Worm (Caenorhabditis elegans) whole organism, L1 larva: Measurements from ENCODE around the gene F42G2.7.
A peak's percentile ranks its signal among the peaks of the same experiment; 100 is the strongest.

Source experiments
- C04F5.9 ChIP-seq: sonication (generic microtip); optimal IDR thresholded peaks from 2 replicates; lab custom pipeline; 2016; ENCODE audit warnings: missing genetic modification characterization, missing compliant biosample characterization
- C34B4.2 ChIP-seq: sonication (generic microtip); optimal IDR thresholded peaks from 2 replicates; lab custom pipeline; 2017; ENCODE audit warnings: mild to moderate bottlenecking, missing genetic modification characterization, missing compliant biosample characterization
- F16B12.6 ChIP-seq: fragments of 150-350 bp; optimal IDR thresholded peaks from 2 replicates; lab custom pipeline; 2014; ENCODE audit warnings: missing biosample characterization, missing genetic modification characterization
- Y116A8C.19 ChIP-seq: sonication (generic microtip); optimal IDR thresholded peaks from 2 replicates; lab custom pipeline; 2016; ENCODE audit warnings: missing compliant biosample characterization, missing genetic modification characterization, borderline replicate concordance
- aha-1 ChIP-seq: fragments of 150-350 bp; optimal IDR thresholded peaks from 2 replicates; lab custom pipeline; 2014; ENCODE audit warnings: missing biosample characterization, missing genetic modification characterization
- alr-1 ChIP-seq: fragments of 200-800 bp; sonication (Bioruptor generic); optimal IDR thresholded peaks from 2 replicates; lab custom pipeline; 2018; ENCODE audit warnings: borderline replicate concordance, mild to moderate bottlenecking, missing genetic modification characterization, missing compliant biosample characterization
- aly-2 ChIP-seq: fragments of 150-350 bp; optimal IDR thresholded peaks from 2 replicates; lab custom pipeline; 2014; ENCODE audit warnings: missing biosample characterization, missing genetic modification characterization
- ama-1 ChIP-seq: fragments of 150-350 bp; optimal IDR thresholded peaks from 2 replicates; lab custom pipeline; 2014
- ceh-63 ChIP-seq: fragments of 200-800 bp; sonication (Bioruptor generic); optimal IDR thresholded peaks from 2 replicates; lab custom pipeline; 2018; ENCODE audit warnings: mild to moderate bottlenecking, missing genetic modification characterization, missing compliant biosample characterization
- ceh-82 ChIP-seq, 3 experiments: fragments of 150-350 bp in 1 of 3; sonication (generic microtip) in 2 of 3; optimal IDR thresholded peaks; 2 replicates each; lab custom pipeline; 2014 to 2017; ENCODE audit warnings: missing biosample characterization in 3 of 3, missing genetic modification characterization in 3 of 3
- ceh-88 ChIP-seq: fragments of 200-800 bp; sonication (Bioruptor generic); IDR thresholded peaks from 2 replicates; pipeline ENCODE4 v1.3.6; 2022; ENCODE audit warnings: missing genetic modification characterization, missing compliant biosample characterization
- ceh-90 ChIP-seq: sonication (generic microtip); optimal IDR thresholded peaks from 2 replicates; lab custom pipeline; 2016; ENCODE audit warnings: missing genetic modification characterization, missing compliant biosample characterization
- dsc-1 ChIP-seq: sonication (generic microtip); optimal IDR thresholded peaks from 2 replicates; lab custom pipeline; 2016; ENCODE audit warnings: mild to moderate bottlenecking, missing genetic modification characterization, missing compliant biosample characterization
- efl-1 ChIP-seq, 4 experiments: fragments of 150-350 bp; optimal IDR thresholded peaks in 3 of 4; peaks in 1 of 4; 1 replicate in 1 of 4; 2 replicates in 3 of 4; lab custom pipeline; 2014; ENCODE audit warnings: missing biosample characterization in 2 of 4, missing genetic modification characterization in 2 of 4, missing genetic modification reagents in 2 of 4
- efl-3 ChIP-seq: fragments of 200-800 bp; sonication (Bioruptor generic); optimal IDR thresholded peaks from 2 replicates; lab custom pipeline; 2018; ENCODE audit warnings: mild to moderate bottlenecking, missing genetic modification characterization, missing compliant biosample characterization
- egl-13 ChIP-seq: sonication (generic microtip); optimal IDR thresholded peaks from 2 replicates; lab custom pipeline; 2016; ENCODE audit warnings: missing genotype, missing genetic modification reagents, missing genetic modification characterization, missing compliant biosample characterization
- elt-2 ChIP-seq: sonication (generic microtip); optimal IDR thresholded peaks from 2 replicates; lab custom pipeline; 2016; ENCODE audit warnings: missing genetic modification characterization, mild to moderate bottlenecking, inconsistent platforms, missing compliant biosample characterization, missing genetic modification reagents
- ets-5 ChIP-seq: fragments of 200-800 bp; sonication (Bioruptor generic); IDR thresholded peaks from 2 replicates; pipeline ENCODE4 v1.3.6; 2022; ENCODE audit warnings: missing genetic modification characterization, missing compliant biosample characterization
- fkh-10 ChIP-seq: sonication (generic microtip); optimal IDR thresholded peaks from 2 replicates; lab custom pipeline; 2017; ENCODE audit warnings: missing biosample characterization, missing genetic modification reagents, missing genetic modification characterization
- fkh-8 ChIP-seq: sonication (generic microtip); optimal IDR thresholded peaks from 2 replicates; lab custom pipeline; 2016; ENCODE audit warnings: mild to moderate bottlenecking, missing genetic modification characterization, missing compliant biosample characterization
- fos-1 ChIP-seq: fragments of 150-350 bp; optimal IDR thresholded peaks from 2 replicates; lab custom pipeline; 2014; ENCODE audit warnings: missing biosample characterization, missing genetic modification characterization
- hlh-17 ChIP-seq: fragments of 200-800 bp; sonication (Bioruptor generic); optimal IDR thresholded peaks from 2 replicates; lab custom pipeline; 2018; ENCODE audit warnings: missing genetic modification characterization, mild to moderate bottlenecking, missing compliant biosample characterization, moderate library complexity, borderline replicate concordance
- lin-13 ChIP-seq: fragments of 150-350 bp; optimal IDR thresholded peaks from 2 replicates; lab custom pipeline; 2014; ENCODE audit warnings: missing biosample characterization, missing genetic modification reagents, missing genetic modification characterization
- lin-14 ChIP-seq: fragments of 200-800 bp; sonication (Bioruptor generic); optimal IDR thresholded peaks from 2 replicates; lab custom pipeline; 2018; ENCODE audit warnings: mild to moderate bottlenecking, missing genetic modification characterization, moderate library complexity, missing compliant biosample characterization
- lin-15B ChIP-seq: fragments of 150-350 bp; sonication (generic microtip); optimal IDR thresholded peaks from 3 replicates; lab custom pipeline; 2014; ENCODE audit warnings: missing biosample characterization, missing genetic modification characterization
- lin-35 ChIP-seq, 2 experiments: fragments of 150-350 bp; optimal IDR thresholded peaks; 2 replicates each; lab custom pipeline; 2014; ENCODE audit warnings: missing biosample characterization in 2 of 2, missing genetic modification characterization in 2 of 2, missing genetic modification reagents in 2 of 2
- mab-9 ChIP-seq: fragments of 200-800 bp; sonication (Bioruptor generic); IDR thresholded peaks from 2 replicates; pipeline ENCODE4 v1.3.6; 2022; ENCODE audit warnings: missing genetic modification reagents, missing genetic modification characterization, missing compliant biosample characterization
- mdl-1 ChIP-seq, 2 experiments: fragments of 150-350 bp; optimal IDR thresholded peaks; 2 replicates each; lab custom pipeline; 2014 to 2017; ENCODE audit warnings: missing biosample characterization in 2 of 2, missing genetic modification characterization in 2 of 2, inconsistent platforms in 1 of 2
- mep-1 ChIP-seq: fragments of 150-350 bp; optimal IDR thresholded peaks from 2 replicates; lab custom pipeline; 2014; ENCODE audit warnings: missing biosample characterization, missing genetic modification characterization
- nhr-12 ChIP-seq: sonication (generic microtip); optimal IDR thresholded peaks from 2 replicates; lab custom pipeline; 2017; ENCODE audit warnings: missing biosample characterization, missing genetic modification characterization
- nhr-237 ChIP-seq: fragments of 150-350 bp; optimal IDR thresholded peaks from 2 replicates; lab custom pipeline; 2014; ENCODE audit warnings: missing biosample characterization, missing genetic modification characterization
- nhr-28 ChIP-seq: fragments of 150-350 bp; optimal IDR thresholded peaks from 2 replicates; lab custom pipeline; 2014; ENCODE audit warnings: missing biosample characterization, missing genetic modification characterization
- nhr-47 ChIP-seq: sonication (generic microtip); optimal IDR thresholded peaks from 2 replicates; lab custom pipeline; 2016; ENCODE audit warnings: mild to moderate bottlenecking, missing genetic modification characterization, moderate library complexity, missing compliant biosample characterization
- nhr-71 ChIP-seq: sonication (generic microtip); optimal IDR thresholded peaks from 2 replicates; lab custom pipeline; 2016; ENCODE audit warnings: mild to moderate bottlenecking, missing genetic modification characterization, moderate library complexity, missing compliant biosample characterization
- nhr-76 ChIP-seq: sonication (generic microtip); optimal IDR thresholded peaks from 2 replicates; lab custom pipeline; 2017; ENCODE audit warnings: missing biosample characterization, missing genetic modification characterization
- nhr-77 ChIP-seq: fragments of 150-350 bp; optimal IDR thresholded peaks from 2 replicates; lab custom pipeline; 2014; ENCODE audit warnings: missing biosample characterization, missing genetic modification characterization
- nhr-84 ChIP-seq: sonication (generic microtip); optimal IDR thresholded peaks from 2 replicates; lab custom pipeline; 2017; ENCODE audit warnings: missing biosample characterization, missing genetic modification characterization
- nhr-85 ChIP-seq: sonication (generic microtip); peaks from one replicate; lab custom pipeline; 2016; ENCODE audit warnings: missing genetic modification characterization, inconsistent platforms, missing compliant biosample characterization
- nhr-90 ChIP-seq: sonication (generic microtip); optimal IDR thresholded peaks from 2 replicates; lab custom pipeline; 2016; ENCODE audit warnings: mild to moderate bottlenecking, missing genetic modification characterization, missing compliant biosample characterization; ENCODE audit not compliant: poor library complexity
- pag-3 ChIP-seq: sonication (generic microtip); optimal IDR thresholded peaks from 2 replicates; lab custom pipeline; 2017; ENCODE audit warnings: missing genetic modification characterization, mild to moderate bottlenecking, missing compliant biosample characterization, antibody characterized with exemption, borderline replicate concordance; ENCODE audit not compliant: insufficient read depth
- pax-3 ChIP-seq: fragments of 200-800 bp; sonication (Bioruptor generic); optimal IDR thresholded peaks from 2 replicates; lab custom pipeline; 2018; ENCODE audit warnings: mild to moderate bottlenecking, missing genetic modification characterization, moderate library complexity, missing compliant biosample characterization
- pqm-1 ChIP-seq: sonication (generic microtip); optimal IDR thresholded peaks from 3 replicates; lab custom pipeline; 2017; ENCODE audit warnings: missing biosample characterization, missing genetic modification characterization
- rnt-1 ChIP-seq: sonication (generic microtip); optimal IDR thresholded peaks from 2 replicates; lab custom pipeline; 2016; ENCODE audit warnings: mild to moderate bottlenecking, missing genetic modification characterization, moderate library complexity, missing compliant biosample characterization
- sox-4 ChIP-seq: sonication (generic microtip); optimal IDR thresholded peaks from 2 replicates; lab custom pipeline; 2016; ENCODE audit warnings: missing genetic modification characterization, missing compliant biosample characterization
- sup-37 ChIP-seq: fragments of 200-800 bp; sonication (Bioruptor generic); optimal IDR thresholded peaks from 2 replicates; lab custom pipeline; 2018; ENCODE audit warnings: mild to moderate bottlenecking, missing genetic modification characterization, missing compliant biosample characterization
- tbx-2 ChIP-seq: sonication (generic microtip); optimal IDR thresholded peaks from 2 replicates; lab custom pipeline; 2016; ENCODE audit warnings: missing genetic modification characterization, missing compliant biosample characterization
- unc-130 ChIP-seq: fragments of 150-350 bp; optimal IDR thresholded peaks from 2 replicates; lab custom pipeline; 2017; ENCODE audit warnings: missing biosample characterization, missing genetic modification characterization, inconsistent platforms
- unc-62 ChIP-seq: fragments of 150-350 bp; optimal IDR thresholded peaks from 2 replicates; lab custom pipeline; 2014; ENCODE audit warnings: missing biosample characterization, missing genetic modification reagents, missing genetic modification characterization
- unc-86 ChIP-seq: sonication (generic microtip); optimal IDR thresholded peaks from 2 replicates; lab custom pipeline; 2016; ENCODE audit warnings: missing genetic modification characterization, missing compliant biosample characterization
- vab-15 ChIP-seq: sonication (generic microtip); optimal IDR thresholded peaks from 2 replicates; lab custom pipeline; 2017; ENCODE audit warnings: missing genotype, mild to moderate bottlenecking, missing genetic modification characterization, missing compliant biosample characterization
- xbp-1 ChIP-seq: sonication (generic microtip); optimal IDR thresholded peaks from 2 replicates; lab custom pipeline; 2016; ENCODE audit warnings: missing genetic modification characterization, missing compliant biosample characterization
- ztf-11 ChIP-seq, 2 experiments: sonication (generic microtip); optimal IDR thresholded peaks; 2 replicates each; lab custom pipeline; 2016 to 2017; ENCODE audit warnings: missing genetic modification characterization in 2 of 2, missing biosample characterization in 1 of 2, missing compliant biosample characterization in 1 of 2
- ztf-4 ChIP-seq: fragments of 150-350 bp; optimal IDR thresholded peaks from 2 replicates; lab custom pipeline; 2014; ENCODE audit warnings: missing biosample characterization, missing genetic modification characterization

F42G2.7 gene

ce11 chrII:2450990-2451389 lies 33.0 kb downstream of the F42G2.7 start (continued):
- peak; percentile 89 for TF ChIP-seq ceh-90 (tag; lab: Kevin White, UChicago)
- TF ChIP-seq sox-4 (tag; lab: Kevin White, UChicago): peak; percentile 19
- no peak for TF ChIP-seq ceh-63 (GFP tag; lab: Kevin White, UChicago)
- peak; percentile 74 for TF ChIP-seq nhr-71 (tag; lab: Kevin White, UChicago)
- TF ChIP-seq egl-13 (tag; lab: Kevin White, UChicago): peak; percentile 12
- TF ChIP-seq elt-2: peak; percentile 24
- TF ChIP-seq hlh-17: no peak
- TF ChIP-seq ceh-88: no peak
- peak in 1 of 2 experiments; percentile 68 for TF ChIP-seq ztf-11 (tag; optimal IDR thresholded peaks at IDR 0.05; lab: Kevin White, UChicago)
- peak; percentile 34 for TF ChIP-seq fkh-8 (tag; lab: Kevin White, UChicago)
- peak; percentile 29 for TF ChIP-seq aly-2 (tag; lab: Kevin White, UChicago)
- peak; percentile 19 for TF ChIP-seq C04F5.9 (tag; lab: Kevin White, UChicago)
- TF ChIP-seq Y116A8C.19 (tag; lab: Kevin White, UChicago): no peak
- no peak for TF ChIP-seq C34B4.2 (tag; lab: Kevin White, UChicago)
- TF ChIP-seq efl-1 (optimal IDR thresholded peaks at IDR 0.05; lab: Kevin White, UChicago): peak; percentile 89 to 91
- TF ChIP-seq efl-1 (GFP tag; optimal IDR thresholded peaks at IDR 0.05 in 1 of 2; lab: Kevin White, UChicago): peak; percentile 89 to 98
- peak in 2 of 3 experiments; percentile 24 to 31 for TF ChIP-seq ceh-82 (tag; optimal IDR thresholded peaks at IDR 0.05; lab: Kevin White, UChicago)
- TF ChIP-seq lin-13: peak; percentile 27
- no peak for TF ChIP-seq nhr-12 (tag; lab: Kevin White, UChicago)
- no peak for TF ChIP-seq sup-37 (GFP tag; lab: Kevin White, UChicago)
- TF ChIP-seq unc-86: peak; percentile 2
- peak; percentile 55 for TF ChIP-seq dsc-1 (tag; lab: Kevin White, UChicago)
- TF ChIP-seq nhr-90 (tag; lab: Kevin White, UChicago): peak; percentile 75
- peak; percentile 49 for TF ChIP-seq xbp-1 (tag; lab: Kevin White, UChicago)
- peak; percentile 51 for TF ChIP-seq mep-1
- peak; percentile 93 for TF ChIP-seq rnt-1
- peak; percentile 88 to 89 for TF ChIP-seq lin-35 (GFP tag; optimal IDR thresholded peaks at IDR 0.05; lab: Kevin White, UChicago)
- no peak for TF ChIP-seq nhr-28 (tag; lab: Kevin White, UChicago)
- peak; percentile 46 for TF ChIP-seq lin-14
- TF ChIP-seq lin-15B (tag; lab: Kevin White, UChicago): peak; percentile 22
- TF ChIP-seq vab-15: no peak
- no peak for TF ChIP-seq pag-3 (tag; lab: Kevin White, UChicago)
- no peak for TF ChIP-seq ztf-4
- TF ChIP-seq ama-1 (lab: Kevin White, UChicago): no peak
- TF ChIP-seq nhr-237 (tag; lab: Kevin White, UChicago): no peak
- no peak for TF ChIP-seq unc-130
- no peak for TF ChIP-seq pqm-1
- no peak for TF ChIP-seq nhr-76 (tag; lab: Kevin White, UChicago)
- TF ChIP-seq mab-9 (GFP tag; lab: Robert Waterston, UW): peak; percentile 43; the same call in 1 of the 2 replicates
- TF ChIP-seq ets-5 (GFP tag; lab: Robert Waterston, UW): no peak
- TF ChIP-seq nhr-84: no peak
- no peak for TF ChIP-seq nhr-77 (tag; lab: Kevin White, UChicago)
- TF ChIP-seq efl-3 (GFP tag; lab: Kevin White, UChicago): no peak
- peak; percentile 69 for TF ChIP-seq nhr-47 (tag; lab: Kevin White, UChicago)
- TF ChIP-seq nhr-85 (tag; lab: Kevin White, UChicago): peak; percentile 81
- peak; percentile 67 for TF ChIP-seq pax-3
- no peak for TF ChIP-seq unc-62 (GFP tag; lab: Kevin White, UChicago)
- no peak for TF ChIP-seq fos-1 (tag; lab: Kevin White, UChicago)
- TF ChIP-seq tbx-2: peak; percentile 67
- no peak for TF ChIP-seq fkh-10 (GFP tag; lab: Kevin White, UChicago)
- no peak for TF ChIP-seq F16B12.6 (tag; lab: Kevin White, UChicago)
- no peak for TF ChIP-seq mdl-1 (tag; optimal IDR thresholded peaks at IDR 0.05; lab: Kevin White, UChicago)
- no peak for TF ChIP-seq alr-1 (tag; lab: Kevin White, UChicago)
- TF ChIP-seq aha-1 (tag; lab: Kevin White, UChicago): no peak
